Fruit fly (Drosophila melanogaster) whole organism: ENCODE measurements around the gene CalpC.

Source experiments
- Dll ChIP-seq: fragments of >200 bp; optimal IDR thresholded peaks from 2 replicates; lab custom pipeline; 2017
- EcR ChIP-seq, 2 experiments: fragments of >200 bp; optimal IDR thresholded peaks; 2 replicates each; lab custom pipeline; 2017; ENCODE audit warnings: missing biosample characterization in 2 of 2, missing genetic modification characterization in 2 of 2, missing genetic modification reagents in 2 of 2
- psq ChIP-seq: fragments of >200 bp; optimal IDR thresholded peaks from 2 replicates; lab custom pipeline; 2017
- usp ChIP-seq: fragments of >200 bp; optimal IDR thresholded peaks from 2 replicates; lab custom pipeline; 2017; ENCODE audit warnings: missing biosample characterization, missing genetic modification characterization, mixed read lengths

- TF ChIP-seq EcR (GFP tag; optimal IDR thresholded peaks at IDR 0.05; lab: Kevin White, UChicago) (no peak), usp (no peak), Dll (lab: Kevin White, UChicago) (no peak), psq (lab: Kevin White, UChicago) (no peak)
Observed at dm6 chrX:16321037-16321436, 4.5 kb upstream of the CalpC start.
